Worm (Caenorhabditis elegans) whole organism, L4/young adult: ENCODE results near the gene sri-6.

Experiments
- W03F9.2 ChIP-seq: fragments of 150-350 bp; optimal IDR thresholded peaks from 2 replicates; lab custom pipeline; 2014; ENCODE audit warnings: missing biosample characterization, missing genetic modification characterization
- dao-5 ChIP-seq: sonication (generic microtip); optimal IDR thresholded peaks from 2 replicates; lab custom pipeline; 2016; ENCODE audit warnings: missing genotype, missing genetic modification characterization, moderate library complexity, missing compliant biosample characterization
- him-1 ChIP-seq: sonication (generic microtip); optimal IDR thresholded peaks from 2 replicates; lab custom pipeline; 2016; ENCODE audit warnings: missing genotype, missing genetic modification reagents, missing genetic modification characterization, missing compliant biosample characterization

DNA sequence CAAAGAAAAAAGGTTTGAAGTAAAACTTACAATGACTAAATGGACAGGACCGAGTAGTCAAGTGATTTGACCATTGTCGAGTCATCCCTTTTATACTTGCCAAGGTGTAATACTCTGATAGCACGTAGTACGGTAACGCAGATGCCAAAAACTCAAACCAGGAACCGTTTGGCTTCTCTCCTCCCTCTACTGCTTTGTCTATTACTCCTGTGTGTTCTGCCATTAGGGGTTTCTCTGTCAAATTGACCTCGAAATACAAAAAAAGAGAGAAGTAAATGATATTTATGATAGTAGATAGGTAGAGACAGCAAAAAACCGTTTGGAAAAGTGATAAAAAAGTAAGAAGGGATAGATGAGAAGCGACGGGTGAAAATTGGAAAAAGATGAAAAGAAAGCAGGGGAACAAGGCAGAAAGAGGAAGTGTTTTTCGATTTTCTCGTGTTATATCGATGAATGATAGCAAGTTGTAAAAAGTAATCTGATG is 16.7 kb downstream of the sri-6 start, which contains the start of the genes col-159 and col-160:
- no peak for TF ChIP-seq W03F9.2
- TF ChIP-seq dao-5, result no peak
- no peak for TF ChIP-seq him-1 (tag; lab: Kevin White, UChicago)
